Worm (Caenorhabditis elegans) whole organism, L1 larva: ENCODE results near the gene C15C8.7.

Experiments
- C04F5.9 ChIP-seq: sonication (generic microtip); optimal IDR thresholded peaks from 2 replicates; lab custom pipeline; 2016; ENCODE audit warnings: missing genetic modification characterization, missing compliant biosample characterization
- C34B4.2 ChIP-seq: sonication (generic microtip); optimal IDR thresholded peaks from 2 replicates; lab custom pipeline; 2017; ENCODE audit warnings: mild to moderate bottlenecking, missing genetic modification characterization, missing compliant biosample characterization
- aha-1 ChIP-seq: fragments of 150-350 bp; optimal IDR thresholded peaks from 2 replicates; lab custom pipeline; 2014; ENCODE audit warnings: missing biosample characterization, missing genetic modification characterization
- alr-1 ChIP-seq: fragments of 200-800 bp; sonication (Bioruptor generic); optimal IDR thresholded peaks from 2 replicates; lab custom pipeline; 2018; ENCODE audit warnings: borderline replicate concordance, mild to moderate bottlenecking, missing genetic modification characterization, missing compliant biosample characterization
- ceh-82 ChIP-seq, 3 experiments: fragments of 150-350 bp in 1 of 3; sonication (generic microtip) in 2 of 3; optimal IDR thresholded peaks; 2 replicates each; lab custom pipeline; 2014 to 2017; ENCODE audit warnings: missing biosample characterization in 3 of 3, missing genetic modification characterization in 3 of 3
- ceh-90 ChIP-seq: sonication (generic microtip); optimal IDR thresholded peaks from 2 replicates; lab custom pipeline; 2016; ENCODE audit warnings: missing genetic modification characterization, missing compliant biosample characterization
- ces-1 ChIP-seq: fragments of 150-350 bp; optimal IDR thresholded peaks from 2 replicates; lab custom pipeline; 2014; ENCODE audit warnings: missing biosample characterization, missing genetic modification reagents, missing genetic modification characterization
- dsc-1 ChIP-seq: sonication (generic microtip); optimal IDR thresholded peaks from 2 replicates; lab custom pipeline; 2016; ENCODE audit warnings: mild to moderate bottlenecking, missing genetic modification characterization, missing compliant biosample characterization
- efl-1 ChIP-seq, 4 experiments: fragments of 150-350 bp; optimal IDR thresholded peaks in 3 of 4; peaks in 1 of 4; 1 replicate in 1 of 4; 2 replicates in 3 of 4; lab custom pipeline; 2014; ENCODE audit warnings: missing biosample characterization in 2 of 4, missing genetic modification characterization in 2 of 4, missing genetic modification reagents in 2 of 4
- efl-3 ChIP-seq: fragments of 200-800 bp; sonication (Bioruptor generic); optimal IDR thresholded peaks from 2 replicates; lab custom pipeline; 2018; ENCODE audit warnings: mild to moderate bottlenecking, missing genetic modification characterization, missing compliant biosample characterization
- egl-27 ChIP-seq, 2 experiments: fragments of 150-350 bp in 1 of 2; sonication (generic microtip); optimal IDR thresholded peaks; 3 replicates each; lab custom pipeline; 2017 to 2018; ENCODE audit warnings: missing biosample characterization in 2 of 2, missing genetic modification characterization in 2 of 2, missing genetic modification reagents in 2 of 2
- elt-2 ChIP-seq: sonication (generic microtip); optimal IDR thresholded peaks from 2 replicates; lab custom pipeline; 2016; ENCODE audit warnings: missing genetic modification characterization, mild to moderate bottlenecking, inconsistent platforms, missing compliant biosample characterization, missing genetic modification reagents
- elt-3 ChIP-seq, 6 experiments: fragments of 150-350 bp in 1 of 6; sonication (generic microtip); optimal IDR thresholded peaks; 2 replicates each; lab custom pipeline; 2017 to 2018; ENCODE audit warnings: missing biosample characterization in 6 of 6, missing genetic modification characterization in 6 of 6, inconsistent platforms in 1 of 6
- ets-5 ChIP-seq: fragments of 200-800 bp; sonication (Bioruptor generic); IDR thresholded peaks from 2 replicates; pipeline ENCODE4 v1.3.6; 2022; ENCODE audit warnings: missing genetic modification characterization, missing compliant biosample characterization
- fkh-10 ChIP-seq: sonication (generic microtip); optimal IDR thresholded peaks from 2 replicates; lab custom pipeline; 2017; ENCODE audit warnings: missing biosample characterization, missing genetic modification reagents, missing genetic modification characterization
- fkh-4 ChIP-seq: sonication (generic microtip); optimal IDR thresholded peaks from 2 replicates; lab custom pipeline; 2016; ENCODE audit warnings: missing compliant biosample characterization, missing genetic modification characterization, borderline replicate concordance
- fkh-8 ChIP-seq: sonication (generic microtip); optimal IDR thresholded peaks from 2 replicates; lab custom pipeline; 2016; ENCODE audit warnings: mild to moderate bottlenecking, missing genetic modification characterization, missing compliant biosample characterization
- grh-1 ChIP-seq: fragments of 200-800 bp; sonication (Bioruptor generic); IDR thresholded peaks from 2 replicates; pipeline ENCODE4 v1.3.6; 2022; ENCODE audit warnings: missing genetic modification reagents, missing genetic modification characterization, missing compliant biosample characterization
- hlh-4 ChIP-seq: sonication (generic microtip); optimal IDR thresholded peaks from 2 replicates; lab custom pipeline; 2016; ENCODE audit warnings: mild to moderate bottlenecking, missing genetic modification characterization, missing compliant biosample characterization
- hpl-2 ChIP-seq: fragments of 150-350 bp; optimal IDR thresholded peaks from 2 replicates; lab custom pipeline; 2014; ENCODE audit warnings: missing biosample characterization, missing genetic modification reagents, missing genetic modification characterization
- irx-1 ChIP-seq: sonication (generic microtip); optimal IDR thresholded peaks from 2 replicates; lab custom pipeline; 2016; ENCODE audit warnings: missing genetic modification characterization, missing compliant biosample characterization
- isw-1 ChIP-seq: fragments of 200-800 bp; sonication (Bioruptor generic); IDR thresholded peaks from 2 replicates; pipeline ENCODE4 v1.3.6; 2022; ENCODE audit warnings: missing genetic modification characterization, missing compliant biosample characterization
- lin-13 ChIP-seq: fragments of 150-350 bp; optimal IDR thresholded peaks from 2 replicates; lab custom pipeline; 2014; ENCODE audit warnings: missing biosample characterization, missing genetic modification reagents, missing genetic modification characterization
- lin-14 ChIP-seq: fragments of 200-800 bp; sonication (Bioruptor generic); optimal IDR thresholded peaks from 2 replicates; lab custom pipeline; 2018; ENCODE audit warnings: mild to moderate bottlenecking, missing genetic modification characterization, moderate library complexity, missing compliant biosample characterization
- lin-35 ChIP-seq, 2 experiments: fragments of 150-350 bp; optimal IDR thresholded peaks; 2 replicates each; lab custom pipeline; 2014; ENCODE audit warnings: missing biosample characterization in 2 of 2, missing genetic modification characterization in 2 of 2, missing genetic modification reagents in 2 of 2
- lir-3 ChIP-seq: sonication (generic microtip); optimal IDR thresholded peaks from 2 replicates; lab custom pipeline; 2016; ENCODE audit warnings: mild to moderate bottlenecking, missing genetic modification characterization, moderate library complexity, missing compliant biosample characterization; ENCODE audit not compliant: poor library complexity
- mab-9 ChIP-seq: fragments of 200-800 bp; sonication (Bioruptor generic); IDR thresholded peaks from 2 replicates; pipeline ENCODE4 v1.3.6; 2022; ENCODE audit warnings: missing genetic modification reagents, missing genetic modification characterization, missing compliant biosample characterization
- mep-1 ChIP-seq: fragments of 150-350 bp; optimal IDR thresholded peaks from 2 replicates; lab custom pipeline; 2014; ENCODE audit warnings: missing biosample characterization, missing genetic modification characterization
- nhr-11 ChIP-seq: fragments of 150-350 bp; optimal IDR thresholded peaks from 2 replicates; lab custom pipeline; 2014; ENCODE audit warnings: missing biosample characterization, missing genetic modification characterization
- nhr-12 ChIP-seq: sonication (generic microtip); optimal IDR thresholded peaks from 2 replicates; lab custom pipeline; 2017; ENCODE audit warnings: missing biosample characterization, missing genetic modification characterization
- nhr-20 ChIP-seq: sonication (generic microtip); optimal IDR thresholded peaks from 2 replicates; lab custom pipeline; 2016; ENCODE audit warnings: mild to moderate bottlenecking, missing genetic modification characterization, missing compliant biosample characterization
- nhr-237 ChIP-seq: fragments of 150-350 bp; optimal IDR thresholded peaks from 2 replicates; lab custom pipeline; 2014; ENCODE audit warnings: missing biosample characterization, missing genetic modification characterization
- nhr-76 ChIP-seq: sonication (generic microtip); optimal IDR thresholded peaks from 2 replicates; lab custom pipeline; 2017; ENCODE audit warnings: missing biosample characterization, missing genetic modification characterization
- nhr-77 ChIP-seq: fragments of 150-350 bp; optimal IDR thresholded peaks from 2 replicates; lab custom pipeline; 2014; ENCODE audit warnings: missing biosample characterization, missing genetic modification characterization
- nhr-90 ChIP-seq: sonication (generic microtip); optimal IDR thresholded peaks from 2 replicates; lab custom pipeline; 2016; ENCODE audit warnings: mild to moderate bottlenecking, missing genetic modification characterization, missing compliant biosample characterization; ENCODE audit not compliant: poor library complexity
- rnt-1 ChIP-seq: sonication (generic microtip); optimal IDR thresholded peaks from 2 replicates; lab custom pipeline; 2016; ENCODE audit warnings: mild to moderate bottlenecking, missing genetic modification characterization, moderate library complexity, missing compliant biosample characterization
- snu-23 ChIP-seq: sonication (generic microtip); optimal IDR thresholded peaks from 2 replicates; lab custom pipeline; 2016; ENCODE audit warnings: missing genetic modification characterization, missing compliant biosample characterization
- sup-37 ChIP-seq: fragments of 200-800 bp; sonication (Bioruptor generic); optimal IDR thresholded peaks from 2 replicates; lab custom pipeline; 2018; ENCODE audit warnings: mild to moderate bottlenecking, missing genetic modification characterization, missing compliant biosample characterization
- tlp-1 ChIP-seq: fragments of 150-350 bp; optimal IDR thresholded peaks from 2 replicates; lab custom pipeline; 2014; ENCODE audit warnings: missing biosample characterization, missing genetic modification characterization
- vab-15 ChIP-seq: sonication (generic microtip); optimal IDR thresholded peaks from 2 replicates; lab custom pipeline; 2017; ENCODE audit warnings: missing genotype, mild to moderate bottlenecking, missing genetic modification characterization, missing compliant biosample characterization
- xbp-1 ChIP-seq: sonication (generic microtip); optimal IDR thresholded peaks from 2 replicates; lab custom pipeline; 2016; ENCODE audit warnings: missing genetic modification characterization, missing compliant biosample characterization
- zag-1 ChIP-seq: fragments of 150-350 bp; optimal IDR thresholded peaks from 2 replicates; lab custom pipeline; 2014; ENCODE audit warnings: missing biosample characterization, missing genetic modification characterization

Gene C15C8.7

ce11 chrV:12751495-12752050, 6.7 kb upstream of the C15C8.7 start, which contains the start of gene C15C8.6:
C15C8.6 (minus strand) TSS chrV:12751545.
- TF ChIP-seq C04F5.9 (tag; lab: Kevin White, UChicago) (no peak), fkh-8 (tag; lab: Kevin White, UChicago) (no peak), mab-9 (GFP tag; lab: Robert Waterston, UW) (no peak), lin-14 (GFP tag; lab: Kevin White, UChicago) (no peak), nhr-90 (tag; lab: Kevin White, UChicago) (no peak), egl-27 (tag; optimal IDR thresholded peaks at IDR 0.05; lab: Kevin White, UChicago) (no peak), rnt-1 (no peak), aha-1 (tag; lab: Kevin White, UChicago) (no peak), ets-5 (GFP tag; lab: Robert Waterston, UW) (no peak), efl-1 (optimal IDR thresholded peaks at IDR 0.05; lab: Kevin White, UChicago) (no peak), efl-1 (GFP tag; optimal IDR thresholded peaks at IDR 0.05 in 1 of 2; lab: Kevin White, UChicago) (no peak), lir-3 (tag; lab: Kevin White, UChicago) (no peak), dsc-1 (peak; percentile 87), alr-1 (tag; lab: Kevin White, UChicago) (no peak), nhr-11 (tag; lab: Kevin White, UChicago) (no peak), fkh-4 (tag; lab: Kevin White, UChicago) (peak; percentile 83)

- TF ChIP-seq sup-37 (GFP tag; lab: Kevin White, UChicago) (no peak), irx-1 (tag; lab: Kevin White, UChicago) (no peak), nhr-77 (tag; lab: Kevin White, UChicago) (no peak), tlp-1 (tag; lab: Kevin White, UChicago) (no peak), ceh-82 (tag; optimal IDR thresholded peaks at IDR 0.05; lab: Kevin White, UChicago) (no peak), efl-3 (GFP tag; lab: Kevin White, UChicago) (no peak), vab-15 (tag; lab: Kevin White, UChicago) (no peak), nhr-20 (tag; lab: Kevin White, UChicago) (no peak), grh-1 (GFP tag; lab: Robert Waterston, UW) (no peak), C34B4.2 (tag; lab: Kevin White, UChicago) (no peak), ets-5 (GFP tag; lab: Robert Waterston, UW) (no peak), mep-1 (tag; lab: Kevin White, UChicago) (no peak), isw-1 (no peak)
These were observed 4.7 kb upstream of the C15C8.7 start for ce11 chrV:12749558-12749957.

- TF ChIP-seq ceh-90 (tag; lab: Kevin White, UChicago), result no peak
- no peak for TF ChIP-seq zag-1 (tag; lab: Kevin White, UChicago)
- peak; percentile 93 for TF ChIP-seq fkh-10
- no peak for TF ChIP-seq nhr-90 (tag; lab: Kevin White, UChicago)
- peak; percentile 43 for TF ChIP-seq ces-1 (GFP tag; lab: Kevin White, UChicago)
- TF ChIP-seq elt-3 (tag; optimal IDR thresholded peaks at IDR 0.05; lab: Kevin White, UChicago), result no peak
- TF ChIP-seq snu-23 (GFP tag; lab: Kevin White, UChicago), result no peak
- no peak for TF ChIP-seq mab-9 (GFP tag; lab: Robert Waterston, UW)
- TF ChIP-seq hlh-4 (tag; lab: Kevin White, UChicago), result no peak
- no peak for TF ChIP-seq fkh-4 (tag; lab: Kevin White, UChicago)
- no peak for TF ChIP-seq lin-13
- no peak for TF ChIP-seq nhr-76 (tag; lab: Kevin White, UChicago)
- TF ChIP-seq nhr-237 (tag; lab: Kevin White, UChicago), result no peak
- TF ChIP-seq hpl-2 (GFP tag; lab: Kevin White, UChicago), result no peak
- TF ChIP-seq lin-35 (GFP tag; optimal IDR thresholded peaks at IDR 0.05; lab: Kevin White, UChicago), result no peak
- no peak for TF ChIP-seq xbp-1
- TF ChIP-seq nhr-12 (tag; lab: Kevin White, UChicago), result no peak
- TF ChIP-seq lin-14 (GFP tag; lab: Kevin White, UChicago), result peak; percentile 36
- no peak for TF ChIP-seq elt-2
- TF ChIP-seq, all 84 proteins: peak for 3
These were observed 3.0 kb upstream of the C15C8.7 start, which contains the start of gene C15C8.5 for ce11 chrV:12747856-12748255. C15C8.5 (plus strand) TSS chrV:12748007.
